Worm (Caenorhabditis elegans) whole organism, L4 larva: Measurements from ENCODE around the gene unc-84.

Experiments used
- F37D6.2 ChIP-seq: sonication (generic microtip); optimal IDR thresholded peaks from 2 replicates; lab custom pipeline; 2016; ENCODE audit warnings: mild to moderate bottlenecking, missing genetic modification characterization, missing compliant biosample characterization
- R02D3.7 ChIP-seq: fragments of 150-350 bp; sonication (generic microtip); optimal IDR thresholded peaks from 3 replicates; lab custom pipeline; 2014; ENCODE audit warnings: missing biosample characterization, missing genetic modification characterization
- T20F7.1 ChIP-seq: fragments of 200-800 bp; sonication (Bioruptor generic); optimal IDR thresholded peaks from 2 replicates; lab custom pipeline; 2018; ENCODE audit warnings: mild to moderate bottlenecking, missing genetic modification characterization, missing compliant biosample characterization
- T26A8.4 ChIP-seq: fragments of 200-800 bp; sonication (Bioruptor generic); IDR thresholded peaks from 2 replicates; pipeline ENCODE4 v1.3.6; 2022; ENCODE audit warnings: missing genetic modification characterization, missing compliant biosample characterization
- Y48G9A.11 ChIP-seq: fragments of 200-800 bp; sonication (Bioruptor generic); IDR thresholded peaks from 2 replicates; pipeline ENCODE4 v1.3.6; 2022; ENCODE audit warnings: missing genetic modification reagents, missing genetic modification characterization, missing compliant biosample characterization
- aly-2 ChIP-seq: sonication (generic microtip); optimal IDR thresholded peaks from 2 replicates; lab custom pipeline; 2018; ENCODE audit warnings: missing biosample characterization, missing genetic modification characterization
- ama-1 ChIP-seq: fragments of 150-350 bp; optimal IDR thresholded peaks from 2 replicates; lab custom pipeline; 2014; ENCODE audit warnings: inconsistent platforms, mixed read lengths
- arid-1 ChIP-seq: fragments of 200-800 bp; sonication (Bioruptor generic); conservative IDR thresholded peaks from 2 replicates; pipeline ENCODE4 v1.3.6; 2022; ENCODE audit warnings: missing genetic modification reagents, missing genetic modification characterization, missing compliant biosample characterization
- attf-4 ChIP-seq: sonication (generic microtip); optimal IDR thresholded peaks from 3 replicates; lab custom pipeline; 2017; ENCODE audit warnings: missing biosample characterization, missing genetic modification characterization
- ceh-20 ChIP-seq: fragments of 200-800 bp; sonication (Bioruptor generic); IDR thresholded peaks from 2 replicates; pipeline ENCODE4 v1.3.6; 2022; ENCODE audit warnings: missing genetic modification reagents, missing genetic modification characterization, missing compliant biosample characterization
- ceh-32 ChIP-seq: sonication (generic microtip); optimal IDR thresholded peaks from 2 replicates; lab custom pipeline; 2016; ENCODE audit warnings: mild to moderate bottlenecking, missing genetic modification characterization, missing compliant biosample characterization; ENCODE audit not compliant: poor library complexity
- ceh-62 ChIP-seq: sonication (generic microtip); optimal IDR thresholded peaks from 2 replicates; lab custom pipeline; 2017; ENCODE audit warnings: missing biosample characterization, missing genetic modification characterization
- dmd-6 ChIP-seq: fragments of 200-800 bp; sonication (Bioruptor generic); IDR thresholded peaks from 2 replicates; pipeline ENCODE4 v1.3.6; 2022; ENCODE audit warnings: missing genetic modification reagents, missing genetic modification characterization, missing compliant biosample characterization
- duxl-1 ChIP-seq: sonication (generic microtip); optimal IDR thresholded peaks from 2 replicates; lab custom pipeline; 2016; ENCODE audit warnings: mild to moderate bottlenecking, missing genetic modification characterization, moderate library complexity, missing compliant biosample characterization; ENCODE audit not compliant: poor library complexity
- dve-1 ChIP-seq: sonication (generic microtip); optimal IDR thresholded peaks from 2 replicates; lab custom pipeline; 2017; ENCODE audit warnings: antibody characterized with exemption, mild to moderate bottlenecking, missing genetic modification characterization, missing compliant biosample characterization; ENCODE audit not compliant: insufficient read depth
- egl-43 ChIP-seq: fragments of 200-800 bp; sonication (Bioruptor generic); IDR thresholded peaks from 2 replicates; pipeline ENCODE4 v1.3.6; 2022; ENCODE audit warnings: missing genetic modification reagents, missing genetic modification characterization, missing compliant biosample characterization
- hlh-11 ChIP-seq: fragments of 200-800 bp; sonication (Bioruptor generic); optimal IDR thresholded peaks from 2 replicates; lab custom pipeline; 2018; ENCODE audit warnings: mild to moderate bottlenecking, missing genetic modification characterization, missing compliant biosample characterization
- hlh-30 ChIP-seq: sonication (generic microtip); optimal IDR thresholded peaks from 2 replicates; lab custom pipeline; 2017; ENCODE audit warnings: antibody characterized with exemption, mild to moderate bottlenecking, missing genetic modification characterization, missing compliant biosample characterization; ENCODE audit not compliant: insufficient read depth
- hmg-1.1 ChIP-seq: fragments of 200-800 bp; sonication (Bioruptor generic); IDR thresholded peaks from 2 replicates; pipeline ENCODE4 v1.3.6; 2022; ENCODE audit warnings: missing genetic modification reagents, missing genetic modification characterization, missing compliant biosample characterization
- lin-1 ChIP-seq: fragments of 200-800 bp; sonication (Bioruptor generic); IDR thresholded peaks from 2 replicates; pipeline ENCODE4 v1.3.6; 2022; ENCODE audit warnings: missing genetic modification reagents, missing genetic modification characterization, missing compliant biosample characterization
- lin-29 ChIP-seq: fragments of 200-800 bp; sonication (Bioruptor generic); IDR thresholded peaks from 2 replicates; pipeline ENCODE4 v1.3.6; 2022; ENCODE audit warnings: missing genetic modification reagents, missing genetic modification characterization, missing compliant biosample characterization
- lir-3 ChIP-seq: sonication (generic microtip); optimal IDR thresholded peaks from 2 replicates; lab custom pipeline; 2016; ENCODE audit warnings: mild to moderate bottlenecking, missing genetic modification characterization, missing compliant biosample characterization
- lsy-2 ChIP-seq, 2 experiments: fragments of 150-350 bp in 1 of 2; sonication (generic microtip) in 1 of 2; optimal IDR thresholded peaks; 2 replicates each; lab custom pipeline; 2014 to 2017; ENCODE audit warnings: missing biosample characterization in 2 of 2, missing genetic modification characterization in 2 of 2
- madf-5 ChIP-seq, 2 experiments: fragments of 200-800 bp; sonication (Bioruptor generic); IDR thresholded peaks; 2 replicates each; pipeline ENCODE4 v1.3.6; 2022; ENCODE audit warnings: missing compliant biosample characterization in 2 of 2, missing genetic modification characterization in 2 of 2
- mdl-1 ChIP-seq, 2 experiments: fragments of 150-350 bp in 1 of 2; sonication (generic microtip) in 1 of 2; optimal IDR thresholded peaks; 2 replicates each; lab custom pipeline; 2014 to 2017; ENCODE audit warnings: missing biosample characterization in 2 of 2, missing genetic modification characterization in 2 of 2
- mes-2 ChIP-seq: sonication (generic microtip); optimal IDR thresholded peaks from 2 replicates; lab custom pipeline; 2016; ENCODE audit warnings: missing genotype, mild to moderate bottlenecking, missing genetic modification characterization, missing compliant biosample characterization; ENCODE audit not compliant: poor library complexity, severe bottlenecking
- mxl-3 ChIP-seq: fragments of 200-800 bp; sonication (Bioruptor generic); optimal IDR thresholded peaks from 2 replicates; lab custom pipeline; 2018; ENCODE audit warnings: mild to moderate bottlenecking, missing genetic modification characterization, missing compliant biosample characterization
- nhr-11 ChIP-seq: fragments of 150-350 bp; optimal IDR thresholded peaks from 2 replicates; lab custom pipeline; 2014; ENCODE audit warnings: missing biosample characterization, missing genetic modification characterization
- nhr-6 ChIP-seq: fragments of 150-350 bp; optimal IDR thresholded peaks from 2 replicates; lab custom pipeline; 2014; ENCODE audit warnings: missing biosample characterization, missing genetic modification characterization
- php-3 ChIP-seq: fragments of 200-800 bp; sonication (Bioruptor generic); IDR thresholded peaks from 2 replicates; pipeline ENCODE4 v1.3.6; 2022; ENCODE audit warnings: missing genetic modification reagents, missing genetic modification characterization, missing compliant biosample characterization
- rbr-2 ChIP-seq: sonication (generic microtip); optimal IDR thresholded peaks from 2 replicates; lab custom pipeline; 2016; ENCODE audit warnings: missing genotype, missing genetic modification characterization, missing compliant biosample characterization
- sdz-12 ChIP-seq: fragments of 200-800 bp; sonication (Bioruptor generic); optimal IDR thresholded peaks from 2 replicates; lab custom pipeline; 2018; ENCODE audit warnings: mild to moderate bottlenecking, missing genetic modification characterization, missing compliant biosample characterization
- set-16 ChIP-seq: fragments of 200-800 bp; sonication (Bioruptor generic); IDR thresholded peaks from 2 replicates; pipeline ENCODE4 v1.3.6; 2022; ENCODE audit warnings: missing genetic modification reagents, missing genetic modification characterization, missing compliant biosample characterization
- skn-1 ChIP-seq: fragments of 150-350 bp; optimal IDR thresholded peaks from 2 replicates; lab custom pipeline; 2014; ENCODE audit warnings: missing biosample characterization, missing genetic modification characterization
- unc-39 ChIP-seq: sonication (generic microtip); optimal IDR thresholded peaks from 2 replicates; lab custom pipeline; 2017; ENCODE audit warnings: missing biosample characterization, missing genetic modification characterization
- unc-62 ChIP-seq, 3 experiments: fragments of 150-350 bp in 1 of 3; sonication (generic microtip); optimal IDR thresholded peaks in 2 of 3; peaks in 1 of 3; 1 replicate in 1 of 3; 2 replicates in 2 of 3; lab custom pipeline; 2014 to 2017; ENCODE audit warnings: missing biosample characterization in 3 of 3, missing genetic modification characterization in 3 of 3, missing genetic modification reagents in 3 of 3, missing genotype in 1 of 3
- zag-1 ChIP-seq: fragments of 150-350 bp; optimal IDR thresholded peaks from 2 replicates; lab custom pipeline; 2014; ENCODE audit warnings: missing biosample characterization, missing genetic modification characterization
- zfp-2 ChIP-seq: sonication (generic microtip); optimal IDR thresholded peaks from 2 replicates; lab custom pipeline; 2016; ENCODE audit warnings: mild to moderate bottlenecking, missing genetic modification characterization, missing compliant biosample characterization
- zfp-3 ChIP-seq: fragments of 200-800 bp; sonication (Bioruptor generic); conservative IDR thresholded peaks from 2 replicates; pipeline ENCODE4 v1.3.6; 2022; ENCODE audit warnings: missing genetic modification reagents, missing genetic modification characterization, missing compliant biosample characterization
- zip-11 ChIP-seq: fragments of 200-800 bp; sonication (Bioruptor generic); IDR thresholded peaks from 2 replicates; pipeline ENCODE4 v1.3.6; 2022; ENCODE audit warnings: missing genetic modification characterization, missing compliant biosample characterization
- zip-2 ChIP-seq: fragments of 150-350 bp; optimal IDR thresholded peaks from 2 replicates; lab custom pipeline; 2014; ENCODE audit warnings: missing biosample characterization, missing genetic modification characterization
- ztf-7 ChIP-seq: fragments of 150-350 bp; optimal IDR thresholded peaks from 2 replicates; lab custom pipeline; 2014; ENCODE audit warnings: missing biosample characterization, missing genetic modification characterization

The unc-84 gene

DNA sequence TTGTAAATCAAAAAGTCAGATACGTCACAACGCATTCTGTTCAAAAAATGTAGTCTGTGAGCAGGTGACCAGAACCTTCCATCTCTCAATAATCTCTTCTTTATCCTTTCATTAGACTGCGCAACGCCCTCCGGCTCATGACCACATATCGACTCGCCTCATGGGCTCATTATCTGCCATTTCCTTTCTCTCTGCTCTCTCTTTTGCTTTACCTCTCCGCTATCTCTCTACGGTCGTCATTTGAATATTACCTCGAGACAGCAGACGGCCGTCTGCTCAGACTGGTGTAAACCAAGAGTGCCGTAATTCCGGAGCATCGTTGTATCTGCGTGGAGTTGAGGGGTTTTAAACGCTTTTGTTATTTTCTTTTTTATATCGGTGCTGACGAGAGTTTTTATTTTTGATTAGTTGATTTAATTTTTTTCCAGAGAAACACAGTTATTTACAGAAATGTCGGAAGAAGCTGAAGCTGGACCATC lies 13.5 kb downstream of the unc-84 start, which contains the start of gene bra-1:
Gene bra-1 (plus strand): TSS at position 429 of the 479 bp plus-strand sequence.
- TF ChIP-seq rbr-2 (tag; lab: Kevin White, UChicago) (peak; percentile 53), zip-11 (no peak), F37D6.2 (tag; lab: Kevin White, UChicago) (peak; percentile 27), hlh-30 (tag; lab: Kevin White, UChicago) (peak; percentile 90), mes-2 (tag; lab: Kevin White, UChicago) (peak; percentile 43), unc-39 (tag; lab: Kevin White, UChicago) (no peak), ama-1 (lab: Kevin White, UChicago) (no peak), T20F7.1 (GFP tag; lab: Kevin White, UChicago) (peak; percentile 93), dmd-6 (GFP tag; lab: Robert Waterston, UW) (peak; percentile 20; the same call in 1 of the 2 replicates), egl-43 (0 out of 2 replicates have a peak, but pooled peaks have one; percentile 37), attf-4 (tag; lab: Kevin White, UChicago) (no peak), set-16 (GFP tag; lab: Robert Waterston, UW) (no peak), zip-2 (tag; lab: Kevin White, UChicago) (no peak), R02D3.7 (tag; lab: Kevin White, UChicago) (no peak), hmg-1.1 (peak; percentile 45; the same call in 1 of the 2 replicates), mdl-1 (tag; optimal IDR thresholded peaks at IDR 0.05; lab: Kevin White, UChicago) (peak in 1 of 2 experiments; percentile 22), lsy-2 (tag; optimal IDR thresholded peaks at IDR 0.05; lab: Kevin White, UChicago) (peak in 1 of 2 experiments; percentile 56), hlh-11 (tag; lab: Kevin White, UChicago) (peak; percentile 54), dve-1 (peak; percentile 64), nhr-6 (tag; lab: Kevin White, UChicago) (peak; percentile 73), Y48G9A.11 (no peak)

DNA sequence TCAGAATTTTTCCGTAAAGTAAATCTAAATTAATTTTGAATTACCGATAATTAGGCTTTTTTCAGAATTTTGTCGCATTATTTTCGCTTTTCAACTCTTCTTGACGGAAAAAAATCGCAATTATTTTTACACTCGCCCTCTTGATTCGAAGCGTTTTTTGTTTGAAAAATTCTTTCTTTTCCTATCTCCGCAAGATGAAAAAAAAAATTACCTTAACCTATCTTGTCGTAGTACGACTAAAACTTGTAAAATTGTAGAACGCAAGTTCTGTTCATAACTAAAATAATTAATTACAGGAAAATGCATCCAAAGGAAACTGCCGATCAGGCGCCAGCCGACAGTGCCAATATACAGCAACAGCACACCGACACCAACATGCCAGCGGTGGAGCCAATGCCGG lies 15.6 kb downstream of the unc-84 start, which contains the start of gene F54B11.7:
Gene F54B11.7 (plus strand): TSS at position 301 of the 400 bp plus-strand sequence.
- TF ChIP-seq arid-1 (GFP tag; lab: Robert Waterston, UW) (no peak), duxl-1 (no peak), unc-62 (GFP tag; optimal IDR thresholded peaks at IDR 0.05 in 1 of 2; lab: Kevin White, UChicago) (no peak), unc-62 (tag; optimal IDR thresholded peaks at IDR 0.05; lab: Kevin White, UChicago) (no peak), mxl-3 (GFP tag; lab: Kevin White, UChicago) (no peak), egl-43 (no peak), hmg-1.1 (no peak), skn-1 (tag; lab: Kevin White, UChicago) (no peak), ceh-62 (tag; lab: Kevin White, UChicago) (no peak), lin-29 (GFP tag; lab: Robert Waterston, UW) (no peak), nhr-11 (no peak), php-3 (GFP tag; lab: Robert Waterston, UW) (no peak), ceh-20 (GFP tag; lab: Robert Waterston, UW) (no peak), T26A8.4 (GFP tag; lab: Robert Waterston, UW) (no peak), R02D3.7 (tag; lab: Kevin White, UChicago) (no peak), zfp-3 (no peak), T20F7.1 (GFP tag; lab: Kevin White, UChicago) (no peak), zfp-2 (tag; lab: Kevin White, UChicago) (no peak), aly-2 (tag; lab: Kevin White, UChicago) (no peak)

DNA sequence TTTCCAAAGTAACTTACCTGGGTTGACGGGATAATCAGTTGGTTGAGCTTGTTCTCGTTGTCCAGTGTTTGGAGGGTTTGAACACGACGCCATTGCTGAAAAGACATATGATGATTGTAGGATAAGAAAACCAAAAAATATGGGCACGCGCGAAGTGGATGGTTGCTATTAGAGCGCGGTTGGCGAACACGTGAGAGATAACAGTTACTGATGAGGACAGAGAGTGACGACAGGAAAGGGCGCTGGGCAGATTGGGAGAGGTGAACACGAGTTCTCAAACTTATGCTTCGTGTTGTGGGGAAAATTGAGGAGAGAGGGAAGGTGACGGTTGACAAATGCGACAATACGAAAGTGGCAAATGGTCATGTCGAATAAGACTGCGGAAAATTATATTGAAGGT lies 19.3 kb downstream of the unc-84 start, which contains the start of gene F54B11.8:
Gene F54B11.8 (minus strand): TSS at position 101 of the 400 bp plus-strand sequence.
- TF ChIP-seq hlh-30 (tag; lab: Kevin White, UChicago) (peak; percentile 73), lir-3 (tag; lab: Kevin White, UChicago) (no peak), dmd-6 (GFP tag; lab: Robert Waterston, UW) (no peak), mxl-3 (GFP tag; lab: Kevin White, UChicago) (peak; percentile 8), madf-5 (GFP tag; IDR thresholded peaks at IDR 0.05; lab: Robert Waterston, UW) (no peak), zag-1 (tag; lab: Kevin White, UChicago) (no peak), unc-39 (tag; lab: Kevin White, UChicago) (no peak), attf-4 (tag; lab: Kevin White, UChicago) (no peak), lin-1 (GFP tag; lab: Robert Waterston, UW) (no peak), set-16 (GFP tag; lab: Robert Waterston, UW) (no peak), ztf-7 (tag; lab: Kevin White, UChicago) (no peak), ceh-32 (tag; lab: Kevin White, UChicago) (no peak), mes-2 (tag; lab: Kevin White, UChicago) (no peak), zip-2 (tag; lab: Kevin White, UChicago) (no peak), sdz-12 (GFP tag; lab: Kevin White, UChicago) (no peak)
